Fruit fly (Drosophila melanogaster): ENCODE results near the gene CG42692.

Gene CG42692

dm6 chr2L:14039936-14040483, 32.1 kb downstream of the CG42692 start, which contains the start of gene nAChRalpha5:
nAChRalpha5 (plus strand) TSS chr2L:14040170.
- TF ChIP-seq eg (GFP tag; IDR thresholded peaks at IDR 0.05) (no peak), CG6854 (GFP tag; optimal IDR thresholded peaks at IDR 0.05) (no peak), achi (GFP tag; optimal IDR thresholded peaks at IDR 0.05) (no peak), fkh (GFP tag; optimal IDR thresholded peaks at IDR 0.05) (no peak), ss (GFP tag; optimal IDR thresholded peaks at IDR 0.05) (no peak), svp (GFP tag) (peak; percentile 17), fd59A (GFP tag; optimal IDR thresholded peaks at IDR 0.05) (no peak), Ets96B (tag; optimal IDR thresholded peaks at IDR 0.05) (no peak)

DNA sequence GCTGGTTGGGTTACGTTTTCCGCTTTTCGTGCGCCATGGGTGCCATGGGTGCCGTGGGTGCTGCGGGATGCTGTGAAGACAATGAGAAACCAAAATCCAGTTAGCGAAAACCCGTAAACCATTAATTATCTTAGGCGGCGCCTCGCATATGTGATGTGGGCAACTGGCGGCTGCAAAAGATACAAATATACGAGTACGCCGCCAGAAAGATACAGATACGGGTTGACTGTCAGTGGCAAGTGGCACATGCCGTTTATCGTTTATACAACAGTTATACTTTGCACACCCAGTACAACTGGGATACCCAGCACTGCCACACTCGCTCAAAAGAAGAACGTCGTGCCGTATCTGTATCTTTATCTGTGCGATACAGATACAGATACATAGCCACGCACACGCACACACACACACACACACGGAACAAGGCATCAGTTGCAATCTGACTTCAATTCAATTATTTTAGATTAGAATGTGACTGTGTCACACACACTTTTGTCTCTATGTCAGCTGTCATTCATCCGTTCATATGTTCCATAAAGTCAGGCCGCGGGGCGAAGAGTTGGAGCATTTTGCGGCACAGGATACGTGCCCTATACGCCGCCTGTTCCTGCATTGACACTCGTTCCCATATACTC, 37.8 kb downstream of the CG42692 start:
- TF ChIP-seq Gug (GFP tag; IDR thresholded peaks at IDR 0.05): no peak

- peak; percentile 53 for TF ChIP-seq Lpt (GFP tag; optimal IDR thresholded peaks at IDR 0.05)
- TF ChIP-seq ss (GFP tag; optimal IDR thresholded peaks at IDR 0.05): peak; percentile 10 to 55
- TF ChIP-seq CG8119 (GFP tag; IDR thresholded peaks at IDR 0.05): peak; percentile 73
- no peak for TF ChIP-seq lz (GFP tag; optimal IDR thresholded peaks at IDR 0.05)
- peak; percentile 76 for TF ChIP-seq CG15336 (GFP tag; IDR thresholded peaks at IDR 0.05)
- TF ChIP-seq CG6163 (GFP tag; IDR thresholded peaks at IDR 0.05): peak; percentile 72
- peak; percentile 74; the same call in 2 of the 3 replicates for TF ChIP-seq eg (GFP tag; IDR thresholded peaks at IDR 0.05)
- TF ChIP-seq salr (GFP tag; optimal IDR thresholded peaks at IDR 0.05): peak; percentile 30 to 39
- TF ChIP-seq Sox14 (GFP tag; optimal IDR thresholded peaks at IDR 0.05): peak; percentile 41
- no peak for TF ChIP-seq CG8319 (GFP tag; optimal IDR thresholded peaks at IDR 0.05)
- peak; percentile 40 for TF ChIP-seq CG6792 (GFP tag; optimal IDR thresholded peaks at IDR 0.05)
- TF ChIP-seq Smox (GFP tag; optimal IDR thresholded peaks at IDR 0.05): no peak
- peak; percentile 53 for TF ChIP-seq CG6808 (GFP tag; optimal IDR thresholded peaks at IDR 0.05)
- no peak for TF ChIP-seq CG6854 (GFP tag; optimal IDR thresholded peaks at IDR 0.05)
- no peak for TF ChIP-seq fd85E (GFP tag; optimal IDR thresholded peaks at IDR 0.05)
- TF ChIP-seq CG3032 (tag; optimal IDR thresholded peaks at IDR 0.05): no peak
- TF ChIP-seq fkh (GFP tag; optimal IDR thresholded peaks at IDR 0.05): no peak
- peak; percentile 43 for TF ChIP-seq CG4318 (GFP tag; optimal IDR thresholded peaks at IDR 0.05)
- TF ChIP-seq vri (GFP tag; optimal IDR thresholded peaks at IDR 0.05): no peak
- TF ChIP-seq CG6276 (GFP tag; optimal IDR thresholded peaks at IDR 0.05): peak; percentile 25
- no peak for TF ChIP-seq Hr38 (GFP tag; optimal IDR thresholded peaks at IDR 0.05)
- TF ChIP-seq Eip75B (GFP tag; optimal IDR thresholded peaks at IDR 0.05): peak; percentile 55
- peak; percentile 82 for TF ChIP-seq Eip78C (GFP tag)
- no peak for TF ChIP-seq Sox102F (GFP tag; optimal IDR thresholded peaks at IDR 0.05)
- no peak for TF ChIP-seq Eip93F (GFP tag; optimal IDR thresholded peaks at IDR 0.05)
- TF ChIP-seq CG10631 (GFP tag; optimal IDR thresholded peaks at IDR 0.05): peak; percentile 52
- TF ChIP-seq CG10669 (GFP tag; optimal IDR thresholded peaks at IDR 0.05): peak; percentile 50
- no peak for TF ChIP-seq topi (GFP tag; optimal IDR thresholded peaks at IDR 0.05)
- no peak for TF ChIP-seq CG11902 (GFP tag; optimal IDR thresholded peaks at IDR 0.05)
- TF ChIP-seq Ets21C (GFP tag; optimal IDR thresholded peaks at IDR 0.05): no peak
- peak; percentile 13 for TF ChIP-seq CG9139 (GFP tag; optimal IDR thresholded peaks at IDR 0.05)
- TF ChIP-seq CG3919 (GFP tag; optimal IDR thresholded peaks at IDR 0.05): peak; percentile 58
- TF ChIP-seq Blimp-1 (GFP tag; optimal IDR thresholded peaks at IDR 0.05): no peak
- peak; percentile 47 for TF ChIP-seq CG16779 (tag; optimal IDR thresholded peaks at IDR 0.05)
- peak; percentile 11 for TF ChIP-seq dac (GFP tag; optimal IDR thresholded peaks at IDR 0.05)
- TF ChIP-seq dsx (GFP tag; optimal IDR thresholded peaks at IDR 0.05; ENCODE audit: poor library complexity, severe bottlenecking): peak; percentile 31
- peak; percentile 81 for TF ChIP-seq CG32006 (GFP tag; optimal IDR thresholded peaks at IDR 0.05)
- TF ChIP-seq acj6 (GFP tag; optimal IDR thresholded peaks at IDR 0.05): peak; percentile 42
- TF ChIP-seq net (GFP tag; optimal IDR thresholded peaks at IDR 0.05): peak; percentile 58
- TF ChIP-seq svp (GFP tag): no peak
- TF ChIP-seq esn (GFP tag; optimal IDR thresholded peaks at IDR 0.05): no peak
- TF ChIP-seq CG34406 (GFP tag; optimal IDR thresholded peaks at IDR 0.05): peak; percentile 19
Observed at dm6 chr2L:14047170-14047632, 39.3 kb downstream of the CG42692 start, which contains the start of gene NimC4. NimC4 (plus strand) TSS chr2L:14047582.
